Worm (Caenorhabditis elegans): ENCODE measurements around the gene C49G7.12.

The C49G7.12 gene

ce11 chrV:4024777-4025176 lies 13.4 kb upstream of the C49G7.12 start, which contains the start of gene K09D9.1 (continued):
- 0 out of 2 replicates have a peak, but pooled peaks have one; percentile 45 for TF ChIP-seq lin-1 (GFP tag; IDR thresholded peaks at IDR 0.05)
- TF ChIP-seq lin-39 (tag; optimal IDR thresholded peaks at IDR 0.05): no peak
- TF ChIP-seq ztf-7 (tag; optimal IDR thresholded peaks at IDR 0.05): peak; percentile 67
- no peak for TF ChIP-seq unc-62 (GFP tag; optimal IDR thresholded peaks at IDR 0.05 in 1 of 2)
- TF ChIP-seq unc-62 (tag; optimal IDR thresholded peaks at IDR 0.05): no peak
- TF ChIP-seq D1046.2 (GFP tag; IDR thresholded peaks at IDR 0.05): no peak
- peak; percentile 45 for TF ChIP-seq nhr-48 (tag; optimal IDR thresholded peaks at IDR 0.05)
- TF ChIP-seq nhr-102 (tag; optimal IDR thresholded peaks at IDR 0.05): peak; percentile 66
- TF ChIP-seq nhr-77 (tag; optimal IDR thresholded peaks at IDR 0.05): peak; percentile 86
- peak; percentile 97 for TF ChIP-seq dmd-6 (GFP tag; IDR thresholded peaks at IDR 0.05)
- no peak for TF ChIP-seq ceh-28 (tag; optimal IDR thresholded peaks at IDR 0.05)
- TF ChIP-seq snpc-1.2 (GFP tag; IDR thresholded peaks at IDR 0.05): no peak
- TF ChIP-seq dpl-1 (GFP tag; optimal IDR thresholded peaks at IDR 0.05): peak; percentile 14
- no peak for TF ChIP-seq lim-7 (GFP tag; IDR thresholded peaks at IDR 0.05)

- no peak for TF ChIP-seq unc-39 (tag; optimal IDR thresholded peaks at IDR 0.05)
- TF ChIP-seq ceh-62 (tag; optimal IDR thresholded peaks at IDR 0.05): no peak
- no peak for TF ChIP-seq F10B5.3 (tag; optimal IDR thresholded peaks at IDR 0.05)
- TF ChIP-seq duxl-1 (tag; optimal IDR thresholded peaks at IDR 0.05; ENCODE audit: poor library complexity): peak; percentile 54
- TF ChIP-seq ceh-28 (tag; optimal IDR thresholded peaks at IDR 0.05): no peak
- peak; percentile 1 for TF ChIP-seq nhr-28 (tag; optimal IDR thresholded peaks at IDR 0.05)
- TF ChIP-seq nhr-41 (GFP tag; IDR thresholded peaks at IDR 0.05): no peak
- no peak for TF ChIP-seq daf-19 (GFP tag; conservative IDR thresholded peaks at IDR 0.05)
- no peak for TF ChIP-seq nhr-102 (tag; optimal IDR thresholded peaks at IDR 0.05)
- TF ChIP-seq egl-27 (tag; optimal IDR thresholded peaks at IDR 0.05): no peak
- TF ChIP-seq hlh-11 (tag; optimal IDR thresholded peaks at IDR 0.05): no peak
- TF ChIP-seq F26F4.8 (GFP tag; conservative IDR thresholded peaks at IDR 0.05): no peak
- no peak for TF ChIP-seq lir-3 (tag; optimal IDR thresholded peaks at IDR 0.05)
- TF ChIP-seq lin-29 (GFP tag; IDR thresholded peaks at IDR 0.05): no peak
- TF ChIP-seq mdl-1 (tag; optimal IDR thresholded peaks at IDR 0.05): no peak
- no peak for TF ChIP-seq lin-1 (GFP tag; IDR thresholded peaks at IDR 0.05)
- peak; percentile 31 for TF ChIP-seq aha-1 (tag)
- TF ChIP-seq hmg-1.1 (GFP tag; IDR thresholded peaks at IDR 0.05): no peak
- TF ChIP-seq mes-2 (tag; optimal IDR thresholded peaks at IDR 0.05; ENCODE audit: poor library complexity, severe bottlenecking): peak; percentile 31
- no peak for TF ChIP-seq F44E2.7 (GFP tag; IDR thresholded peaks at IDR 0.05)
- TF ChIP-seq hlh-30 (tag; optimal IDR thresholded peaks at IDR 0.05; ENCODE audit: insufficient read depth): peak; percentile 31
- TF ChIP-seq nhr-111 (GFP tag; optimal IDR thresholded peaks at IDR 0.05): no peak
- TF ChIP-seq dmd-8 (GFP tag; IDR thresholded peaks at IDR 0.05): no peak
Observed at ce11 chrV:4029627-4030026, 8.6 kb upstream of the C49G7.12 start.

DNA sequence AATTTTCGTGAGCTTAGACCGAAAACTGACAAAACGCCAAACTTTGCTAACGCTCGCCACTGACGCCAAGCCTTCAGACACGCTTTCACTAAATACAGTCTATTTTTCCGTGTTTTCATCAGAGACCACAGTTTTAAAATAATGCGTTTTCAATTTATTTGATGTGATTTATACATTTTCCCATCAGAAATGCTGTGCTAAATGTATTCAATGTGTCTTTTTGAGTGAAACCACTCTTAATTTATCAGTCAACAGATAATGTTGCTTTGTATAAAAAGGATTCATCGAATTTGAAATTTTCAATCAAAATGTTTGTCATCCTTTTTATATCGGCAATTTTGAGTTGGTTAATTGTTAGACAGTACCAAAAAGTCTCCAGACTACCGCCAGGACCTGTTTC lies 6.9 kb upstream of the C49G7.12 start, which contains the start of gene cyp-35A4:
Gene cyp-35A4, plus strand, starts transcription at position 301 of the 400 bp plus-strand sequence.
- no peak for TF ChIP-seq mdt-29 (GFP tag; IDR thresholded peaks at IDR 0.05)
- TF ChIP-seq zfp-2 (tag; optimal IDR thresholded peaks at IDR 0.05): no peak
- no peak for TF ChIP-seq spr-3 (GFP tag; optimal IDR thresholded peaks at IDR 0.05)
- TF ChIP-seq daf-16 (GFP tag; optimal IDR thresholded peaks at IDR 0.05): no peak
- TF ChIP-seq daf-16 (tag; optimal IDR thresholded peaks at IDR 0.05): no peak
- no peak for TF ChIP-seq nhr-111 (GFP tag; optimal IDR thresholded peaks at IDR 0.05)
- no peak for TF ChIP-seq mxl-2 (GFP tag; conservative IDR thresholded peaks at IDR 0.05)
- TF ChIP-seq nhr-28 (tag; optimal IDR thresholded peaks at IDR 0.05): no peak
- TF ChIP-seq fkh-10 (GFP tag; optimal IDR thresholded peaks at IDR 0.05): no peak
- TF ChIP-seq lim-7 (GFP tag; IDR thresholded peaks at IDR 0.05): no peak
- TF ChIP-seq duxl-1 (tag; optimal IDR thresholded peaks at IDR 0.05; ENCODE audit: poor library complexity): no peak
- no peak for TF ChIP-seq ceh-28 (tag; optimal IDR thresholded peaks at IDR 0.05)
- TF ChIP-seq jun-1 (tag; optimal IDR thresholded peaks at IDR 0.05): no peak
- no peak for TF ChIP-seq php-3 (GFP tag; IDR thresholded peaks at IDR 0.05)

Data from whole organism, L4 larva.